Fruit fly (Drosophila melanogaster): Measurements from ENCODE around the gene Gr93c.

The Gr93c gene

DNA sequence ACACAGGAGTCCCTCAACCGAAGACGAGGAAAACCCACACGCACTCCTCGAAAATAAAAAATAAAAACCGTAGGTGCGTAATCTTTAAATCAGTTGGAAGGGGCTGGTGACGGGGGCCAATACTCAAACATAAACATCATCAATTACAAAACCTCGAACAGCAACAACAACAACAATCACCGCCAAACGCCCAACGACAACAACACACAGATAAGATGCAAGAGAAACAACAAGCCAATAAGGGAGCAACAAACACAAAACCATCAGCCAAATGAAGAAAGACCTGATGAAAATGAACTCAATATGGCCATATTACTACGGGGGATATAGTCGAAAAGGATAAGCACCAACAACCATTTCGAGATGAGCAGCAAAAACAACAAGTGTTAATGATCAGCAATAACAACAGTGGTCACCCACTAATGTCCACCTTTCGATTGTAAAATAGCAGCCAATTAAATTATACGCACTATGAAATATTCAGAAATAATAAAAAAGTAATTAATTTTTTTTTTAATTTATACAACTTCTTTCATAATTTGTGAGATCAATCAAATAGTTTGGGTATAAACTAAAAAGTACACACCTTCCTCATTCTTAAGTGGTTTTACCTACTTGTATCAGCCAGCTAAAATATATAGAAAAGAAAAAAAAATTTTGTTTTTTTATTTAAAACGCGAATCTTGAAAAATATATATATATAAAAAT lies 21.2 kb downstream of the Gr93c start (continued):
- TF ChIP-seq CG17829 (tag; optimal IDR thresholded peaks at IDR 0.05) (peak; percentile 39), insv (GFP tag; optimal IDR thresholded peaks at IDR 0.05) (no peak), Deaf1 (tag; optimal IDR thresholded peaks at IDR 0.05) (no peak), CG11723 (GFP tag; optimal IDR thresholded peaks at IDR 0.05) (no peak), HHEX (GFP tag; optimal IDR thresholded peaks at IDR 0.05) (no peak), BtbVII (GFP tag; optimal IDR thresholded peaks at IDR 0.05) (no peak), cg (GFP tag; optimal IDR thresholded peaks at IDR 0.05) (peak; percentile 1), dati (GFP tag; IDR thresholded peaks at IDR 0.05) (no peak), CG2116 (GFP tag; optimal IDR thresholded peaks at IDR 0.05) (peak; percentile 4), CG18262 (tag; optimal IDR thresholded peaks at IDR 0.05) (peak; percentile 70), unpg (GFP tag; optimal IDR thresholded peaks at IDR 0.05) (no peak), bigmax (GFP tag; optimal IDR thresholded peaks at IDR 0.05) (no peak), CG15601 (tag; optimal IDR thresholded peaks at IDR 0.05) (no peak), stwl (tag; optimal IDR thresholded peaks at IDR 0.05) (peak; percentile 3), lola (GFP tag; optimal IDR thresholded peaks at IDR 0.05) (peak in 1 of 3 experiments; percentile 54), CG17385 (GFP tag; optimal IDR thresholded peaks at IDR 0.05) (peak; percentile 6), danr (GFP tag; IDR thresholded peaks at IDR 0.05) (no peak), CG34422 (GFP tag; IDR thresholded peaks at IDR 0.05) (no peak), CG6254 (GFP tag; optimal IDR thresholded peaks at IDR 0.05) (peak; percentile 44), ase (GFP tag; IDR thresholded peaks at IDR 0.05) (no peak), CG18599 (GFP tag; optimal IDR thresholded peaks at IDR 0.05) (peak; percentile 11), Scr (GFP tag; IDR thresholded peaks at IDR 0.05; ENCODE audit: partially characterized antibody) (no peak), Dll (GFP tag; IDR thresholded peaks at IDR 0.05; ENCODE audit: partially characterized antibody) (no peak), bsh (GFP tag; optimal IDR thresholded peaks at IDR 0.05) (peak in 1 of 2 experiments; percentile 8), al (GFP tag; IDR thresholded peaks at IDR 0.05) (no peak), zfh2 (GFP tag; optimal IDR thresholded peaks at IDR 0.05) (no peak), CG4707 (GFP tag; optimal IDR thresholded peaks at IDR 0.05) (no peak), CG8290 (GFP tag; optimal IDR thresholded peaks at IDR 0.05) (no peak), CG8290 (tag; optimal IDR thresholded peaks at IDR 0.05) (no peak), az2 (GFP tag; optimal IDR thresholded peaks at IDR 0.05) (peak; percentile 4), twi (tag; optimal IDR thresholded peaks at IDR 0.05) (no peak), wek (GFP tag; optimal IDR thresholded peaks at IDR 0.05) (no peak), CG10959 (GFP tag; IDR thresholded peaks at IDR 0.05) (peak; percentile 69), CG3281 (GFP tag; optimal IDR thresholded peaks at IDR 0.05) (peak; percentile 13), Jarid2 (GFP tag; optimal IDR thresholded peaks at IDR 0.05) (peak; percentile 5), grau (tag; optimal IDR thresholded peaks at IDR 0.05) (peak; percentile 85), Ptx1 (GFP tag; IDR thresholded peaks at IDR 0.05) (no peak; the same call in 1 of the 2 replicates), Lpt (GFP tag; optimal IDR thresholded peaks at IDR 0.05) (no peak), tin (GFP tag; optimal IDR thresholded peaks at IDR 0.05) (peak; percentile 33), CG18764 (GFP tag; optimal IDR thresholded peaks at IDR 0.05) (no peak), CG15269 (tag; optimal IDR thresholded peaks at IDR 0.05) (peak; percentile 28), CG1603 (tag; optimal IDR thresholded peaks at IDR 0.05) (no peak)

Data from whole organism, embryonic.